Fruit fly (Drosophila melanogaster): Measurements from ENCODE around the gene mh.

mh gene

DNA sequence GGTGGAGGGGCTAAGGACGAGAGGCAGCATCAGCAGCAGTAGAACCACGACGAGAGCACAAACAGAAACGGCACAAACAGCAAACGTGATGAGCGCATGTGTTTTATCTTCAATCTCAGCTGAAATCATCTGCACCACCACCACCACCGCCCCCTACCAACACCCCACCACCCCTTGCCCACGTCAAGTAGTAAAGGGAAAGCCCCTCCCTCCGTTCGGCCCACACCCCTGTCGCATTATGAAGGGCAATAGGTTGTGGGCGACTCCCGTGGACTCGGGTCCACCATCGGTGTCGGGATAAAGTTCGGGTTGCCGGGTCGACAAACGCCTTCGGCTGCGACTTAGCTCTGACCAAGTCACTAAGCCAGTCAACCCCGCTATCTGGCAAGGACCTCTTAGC, 31.7 kb downstream of the mh start:
- TF ChIP-seq pad (GFP tag; optimal IDR thresholded peaks at IDR 0.05) (no peak), CG1620 (GFP tag; optimal IDR thresholded peaks at IDR 0.05) (no peak), Crg-1 (GFP tag; optimal IDR thresholded peaks at IDR 0.05) (no peak), CG7045 (GFP tag; optimal IDR thresholded peaks at IDR 0.05) (no peak), CG7101 (tag; optimal IDR thresholded peaks at IDR 0.05) (no peak), CG11617 (GFP tag; optimal IDR thresholded peaks at IDR 0.05) (no peak), Mnt (GFP tag; optimal IDR thresholded peaks at IDR 0.05) (no peak), kay (GFP tag; ENCODE audit: borderline replicate concordance) (no peak), CG14711 (tag; optimal IDR thresholded peaks at IDR 0.05) (no peak)

DNA sequence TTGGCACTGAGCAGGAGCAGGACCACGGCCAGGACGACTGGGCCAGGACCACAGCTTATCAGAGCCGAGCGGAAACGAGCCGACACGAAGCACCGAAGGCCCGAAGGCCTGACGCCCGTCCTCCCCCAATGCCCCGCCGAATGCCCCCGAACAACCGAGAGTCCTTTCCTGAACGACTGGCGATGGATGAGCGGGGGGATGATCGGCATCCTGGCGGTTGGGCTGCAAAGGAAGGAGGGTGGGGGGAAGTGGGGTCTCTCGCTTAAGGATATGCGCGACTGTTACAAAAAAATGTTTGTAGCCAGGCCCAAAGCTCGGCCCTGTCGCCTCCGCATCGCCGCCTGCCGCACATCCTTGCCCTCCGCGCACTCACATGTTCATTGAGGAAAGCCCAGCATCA, 34.0 kb downstream of the mh start, which contains the start of gene Cngl:
Gene Cngl (minus strand): TSS at position 8 of the 400 bp plus-strand sequence.
- no peak for TF ChIP-seq CG12768 (GFP tag; optimal IDR thresholded peaks at IDR 0.05)

Data from whole organism, adult.